Worm (Caenorhabditis elegans) whole organism, early embryonic: ENCODE measurements around the gene cor-1.

ENCODE experiments used
- pes-1 ChIP-seq: fragments of 200-800 bp; sonication (Bioruptor generic); IDR thresholded peaks from 2 replicates; pipeline ENCODE4 v1.3.6; 2022; ENCODE audit warnings: missing genetic modification reagents, missing genetic modification characterization, missing compliant biosample characterization
- tbx-37 ChIP-seq: fragments of 200-800 bp; sonication (Bioruptor generic); conservative IDR thresholded peaks from 2 replicates; pipeline ENCODE4 v1.3.6; 2022; ENCODE audit warnings: missing genetic modification reagents, missing genetic modification characterization, missing compliant biosample characterization

ce11 chrIII:10218587-10218986, 30.3 kb upstream of the cor-1 start, which contains the start of the genes rde-4 and cox-14:
- no peak for TF ChIP-seq tbx-37 (GFP tag; lab: Robert Waterston, UW)
- no peak for TF ChIP-seq pes-1 (GFP tag; lab: Robert Waterston, UW)
